Worm (Caenorhabditis elegans): ENCODE data around the gene rpb-8.
A peak's percentile ranks its signal among the peaks of the same experiment; 100 is the strongest.

rpb-8 gene

DNA sequence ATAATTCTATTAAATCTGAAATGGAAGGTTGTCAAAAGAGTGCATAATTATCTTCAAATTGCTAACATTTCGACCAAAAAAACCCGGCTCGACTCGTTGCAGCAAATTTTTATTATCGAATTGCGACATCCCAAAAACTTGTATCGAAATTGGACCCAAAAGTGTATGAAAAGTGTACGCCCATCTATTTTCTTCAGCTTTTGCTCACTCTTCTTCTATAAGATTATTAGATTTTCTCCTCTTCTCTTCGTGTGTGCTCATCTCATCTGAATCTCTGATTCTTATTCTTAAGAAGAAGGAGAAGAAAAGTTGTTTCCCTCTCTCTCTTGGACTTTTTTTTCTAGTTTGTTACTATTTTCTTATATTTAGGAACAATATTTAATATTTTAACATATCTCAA is 49.4 kb upstream of the rpb-8 start:
- TF ChIP-seq lsy-2 (tag; optimal IDR thresholded peaks at IDR 0.05) (peak in 1 of 2 experiments; percentile 26), crh-2 (tag; optimal IDR thresholded peaks at IDR 0.05) (no peak), gmeb-1 (tag; optimal IDR thresholded peaks at IDR 0.05) (no peak), unc-39 (tag; optimal IDR thresholded peaks at IDR 0.05) (no peak), zag-1 (tag; optimal IDR thresholded peaks at IDR 0.05) (peak; percentile 49), C34F6.9 (tag; optimal IDR thresholded peaks at IDR 0.05) (peak; percentile 29)

ce11 chrIII:4965271-4965670 is 47.5 kb upstream of the rpb-8 start, which contains the start of gene nca-2:
TSS of gene nca-2 (plus strand) at chrIII:4965571.
- TF ChIP-seq ama-1 (optimal IDR thresholded peaks at IDR 0.05): no peak
- no peak for TF ChIP-seq ztf-11 (tag; optimal IDR thresholded peaks at IDR 0.05)
- no peak for TF ChIP-seq mbf-1 (tag; optimal IDR thresholded peaks at IDR 0.05)

DNA sequence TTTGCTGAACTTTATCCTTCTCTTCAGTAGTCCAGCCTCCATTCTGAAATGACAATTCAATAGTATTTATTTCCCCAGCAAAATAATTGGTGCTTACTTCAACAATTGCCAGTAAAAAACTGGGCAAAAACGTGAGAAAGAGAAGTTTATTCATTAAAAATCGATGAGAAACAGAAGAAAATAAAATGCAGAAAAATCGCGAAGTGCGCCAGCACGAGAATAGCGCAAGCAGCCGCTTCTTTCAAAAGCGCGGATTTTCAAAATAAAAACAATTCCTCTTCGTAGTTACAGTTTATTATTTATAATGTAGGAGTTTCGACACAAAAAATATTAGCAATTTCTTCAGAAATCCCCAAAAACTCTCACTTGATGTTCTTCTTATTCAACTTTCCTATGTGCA is 45.1 kb upstream of the rpb-8 start, which contains the start of gene C27F2.9:
Gene C27F2.9 (minus strand): TSS at position 159 of the 400 bp plus-strand sequence.
- TF ChIP-seq R02D3.7 (tag; optimal IDR thresholded peaks at IDR 0.05): peak; percentile 37
- peak; percentile 62 for TF ChIP-seq lin-11 (tag; optimal IDR thresholded peaks at IDR 0.05)
- TF ChIP-seq ZK546.5 (tag; optimal IDR thresholded peaks at IDR 0.05): peak; percentile 2
- TF ChIP-seq lin-39 (tag; optimal IDR thresholded peaks at IDR 0.05): no peak
- TF ChIP-seq nhr-23 (tag; optimal IDR thresholded peaks at IDR 0.05): no peak
- TF ChIP-seq nhr-11 (tag; optimal IDR thresholded peaks at IDR 0.05): no peak
- peak in 1 of 2 experiments; percentile 34 for TF ChIP-seq mdl-1 (tag; optimal IDR thresholded peaks at IDR 0.05)
- TF ChIP-seq lin-13 (GFP tag; optimal IDR thresholded peaks at IDR 0.05): peak; percentile 89
- peak; percentile 72 for TF ChIP-seq nhr-6 (tag; optimal IDR thresholded peaks at IDR 0.05)
- peak; percentile 84 for TF ChIP-seq mab-5 (tag; optimal IDR thresholded peaks at IDR 0.05)
- TF ChIP-seq peb-1 (tag; optimal IDR thresholded peaks at IDR 0.05): no peak
- no peak for TF ChIP-seq aly-2 (tag; optimal IDR thresholded peaks at IDR 0.05)
- TF ChIP-seq crh-2 (tag; optimal IDR thresholded peaks at IDR 0.05): peak; percentile 93
- TF ChIP-seq ceh-82 (tag; optimal IDR thresholded peaks at IDR 0.05): peak; percentile 36
- TF ChIP-seq unc-62 (GFP tag; optimal IDR thresholded peaks at IDR 0.05): no peak
- TF ChIP-seq elt-1 (tag; optimal IDR thresholded peaks at IDR 0.05): no peak
- peak; percentile 63 for TF ChIP-seq blmp-1 (tag; optimal IDR thresholded peaks at IDR 0.05; ENCODE audit: insufficient read depth)
- TF ChIP-seq mbf-1 (tag; optimal IDR thresholded peaks at IDR 0.05): peak; percentile 26
- TF ChIP-seq ceh-16 (tag; optimal IDR thresholded peaks at IDR 0.05): peak; percentile 11
- peak; percentile 55 for TF ChIP-seq nhr-10 (tag; optimal IDR thresholded peaks at IDR 0.05)
- TF ChIP-seq nhr-77 (tag; optimal IDR thresholded peaks at IDR 0.05): peak; percentile 76
- TF ChIP-seq F13H6.1 (tag; optimal IDR thresholded peaks at IDR 0.05): peak; percentile 85
- peak; percentile 97 for TF ChIP-seq C34F6.9 (tag; optimal IDR thresholded peaks at IDR 0.05)
- no peak for TF ChIP-seq nhr-237 (tag; optimal IDR thresholded peaks at IDR 0.05)
- TF ChIP-seq nhr-25 (tag; optimal IDR thresholded peaks at IDR 0.05): no peak
- no peak for TF ChIP-seq ztf-11 (tag; optimal IDR thresholded peaks at IDR 0.05)
- peak; percentile 27 for TF ChIP-seq dmd-4 (tag; optimal IDR thresholded peaks at IDR 0.05)
- peak; percentile 90 for TF ChIP-seq sma-3 (GFP tag; optimal IDR thresholded peaks at IDR 0.05)
- TF ChIP-seq gmeb-1 (tag; optimal IDR thresholded peaks at IDR 0.05): peak; percentile 100
- peak; percentile 40 for TF ChIP-seq zag-1 (tag; optimal IDR thresholded peaks at IDR 0.05)
- TF ChIP-seq elt-3 (tag; optimal IDR thresholded peaks at IDR 0.05): no peak
- TF ChIP-seq nhr-12 (tag; optimal IDR thresholded peaks at IDR 0.05): no peak
- peak; percentile 78 for TF ChIP-seq nhr-129 (tag; optimal IDR thresholded peaks at IDR 0.05)
- peak; percentile 73 for TF ChIP-seq ama-1 (optimal IDR thresholded peaks at IDR 0.05)
- peak; percentile 75 for TF ChIP-seq nhr-21 (tag; optimal IDR thresholded peaks at IDR 0.05)
- TF ChIP-seq unc-55 (GFP tag; optimal IDR thresholded peaks at IDR 0.05): peak; percentile 95
- TF ChIP-seq unc-39 (tag; optimal IDR thresholded peaks at IDR 0.05): no peak
- TF ChIP-seq Y55F3AM.14 (GFP tag; optimal IDR thresholded peaks at IDR 0.05): peak; percentile 20
- peak; percentile 89 to 94 for TF ChIP-seq lsy-2 (tag; optimal IDR thresholded peaks at IDR 0.05)
- TF ChIP-seq sma-9 (GFP tag; optimal IDR thresholded peaks at IDR 0.05): peak; percentile 92
- TF ChIP-seq sma-9 (tag; optimal IDR thresholded peaks at IDR 0.05): no peak
- peak; percentile 71 for TF ChIP-seq snpc-4 (tag; optimal IDR thresholded peaks at IDR 0.05)
- TF ChIP-seq alr-1 (tag; optimal IDR thresholded peaks at IDR 0.05): no peak
- no peak for TF ChIP-seq egl-27 (tag; optimal IDR thresholded peaks at IDR 0.05)
- TF ChIP-seq sem-4 (tag; optimal IDR thresholded peaks at IDR 0.05): peak; percentile 80
- TF ChIP-seq ztf-4 (tag; optimal IDR thresholded peaks at IDR 0.05): peak; percentile 55
- TF ChIP-seq fos-1 (tag; optimal IDR thresholded peaks at IDR 0.05): peak; percentile 73
- no peak for TF ChIP-seq skn-1 (tag; optimal IDR thresholded peaks at IDR 0.05)
- TF ChIP-seq ztf-1 (GFP tag; conservative IDR thresholded peaks at IDR 0.05): no peak
